Fruit fly (Drosophila melanogaster) whole organism, embryonic: ENCODE results near the gene eIF3i.

Source experiments
- ATbp ChIP-seq: fragments of 200-800 bp; sonication (Bioruptor generic); optimal IDR thresholded peaks from 2 replicates; lab custom pipeline; 2017; ENCODE audit warnings: missing biosample characterization, mild to moderate bottlenecking, missing genetic modification characterization, missing genetic modification reagents
- CG11398 ChIP-seq: fragments of 200-800 bp; sonication (Bioruptor generic); optimal IDR thresholded peaks from 2 replicates; lab custom pipeline; 2016; ENCODE audit warnings: missing biosample characterization, missing genetic modification characterization
- CG11560 ChIP-seq: fragments of 200-800 bp; sonication (Bioruptor generic); IDR thresholded peaks from 3 replicates; pipeline ENCODE4 v1.3.6; 2022; ENCODE audit warnings: missing biosample characterization, missing genetic modification characterization
- CG13894 ChIP-seq: fragments of 200-800 bp; sonication (Bioruptor generic); optimal IDR thresholded peaks from 3 replicates; lab custom pipeline; 2018; ENCODE audit warnings: missing biosample characterization, mild to moderate bottlenecking, missing genetic modification characterization, moderate library complexity
- CG14860 ChIP-seq: fragments of 200-800 bp; sonication (Bioruptor generic); IDR thresholded peaks from 3 replicates; pipeline ENCODE4 v1.3.6; 2022; ENCODE audit warnings: missing biosample characterization, missing genetic modification characterization; ENCODE audit not compliant: partially characterized antibody
- CG15073 ChIP-seq: fragments of 200-800 bp; sonication (Bioruptor generic); optimal IDR thresholded peaks from 2 replicates; lab custom pipeline; 2016; ENCODE audit warnings: missing biosample characterization, missing genetic modification characterization
- CG15479 ChIP-seq: fragments of 200-800 bp; sonication (Bioruptor generic); optimal IDR thresholded peaks from 3 replicates; lab custom pipeline; 2019; ENCODE audit warnings: missing biosample characterization, mild to moderate bottlenecking, missing genetic modification characterization, moderate library complexity
- CG16815 ChIP-seq: fragments of 200-800 bp; sonication (Bioruptor generic); optimal IDR thresholded peaks from 3 replicates; lab custom pipeline; 2017; ENCODE audit warnings: missing biosample characterization, mild to moderate bottlenecking, missing genetic modification characterization
- CG17385 ChIP-seq: fragments of 200-800 bp; sonication (Bioruptor generic); optimal IDR thresholded peaks from 3 replicates; lab custom pipeline; 2018; ENCODE audit warnings: missing biosample characterization, mild to moderate bottlenecking, missing genetic modification characterization
- CG18619 ChIP-seq: fragments of 200-800 bp; sonication (Bioruptor generic); optimal IDR thresholded peaks from 3 replicates; lab custom pipeline; 2017; ENCODE audit warnings: missing biosample characterization, mild to moderate bottlenecking, missing genetic modification characterization
- CG2202 ChIP-seq: fragments of 200-800 bp; sonication (Bioruptor generic); optimal IDR thresholded peaks from 2 replicates; lab custom pipeline; 2018; ENCODE audit warnings: missing biosample characterization, mild to moderate bottlenecking, missing genetic modification characterization
- CG33213 ChIP-seq: fragments of 200-800 bp; sonication (Bioruptor generic); optimal IDR thresholded peaks from 3 replicates; lab custom pipeline; 2016; ENCODE audit warnings: missing biosample characterization, missing genetic modification characterization
- CG4328 ChIP-seq: fragments of 200-800 bp; sonication (Bioruptor generic); optimal IDR thresholded peaks from 3 replicates; lab custom pipeline; 2017; ENCODE audit warnings: missing biosample characterization, missing genetic modification reagents, missing genetic modification characterization
- CG4360 ChIP-seq: fragments of 200-800 bp; sonication (Bioruptor generic); IDR thresholded peaks from 2 replicates; pipeline ENCODE4 v1.3.6; 2022; ENCODE audit warnings: missing biosample characterization, missing genetic modification characterization
- CG43689 ChIP-seq: fragments of 200-800 bp; sonication (Bioruptor generic); IDR thresholded peaks from 2 replicates; pipeline ENCODE4 v1.3.6; 2022; ENCODE audit warnings: missing biosample characterization, missing genetic modification characterization
- CG7357 ChIP-seq: fragments of 200-800 bp; sonication (Bioruptor generic); IDR thresholded peaks from 3 replicates; pipeline ENCODE4 v1.3.6; 2022; ENCODE audit warnings: missing biosample characterization, missing genetic modification characterization
- CG9437 ChIP-seq: fragments of 200-800 bp; sonication (Bioruptor generic); optimal IDR thresholded peaks from 2 replicates; lab custom pipeline; 2018; ENCODE audit warnings: missing biosample characterization, mild to moderate bottlenecking, missing genetic modification characterization
- CG9797 ChIP-seq: fragments of 200-800 bp; sonication (Bioruptor generic); optimal IDR thresholded peaks from 3 replicates; lab custom pipeline; 2018; ENCODE audit warnings: missing biosample characterization, mild to moderate bottlenecking, missing genetic modification characterization
- Camta ChIP-seq: fragments of 200-800 bp; sonication (Bioruptor generic); optimal IDR thresholded peaks from 2 replicates; lab custom pipeline; 2016; ENCODE audit warnings: missing biosample characterization, missing genetic modification characterization
- Dbx ChIP-seq: fragments of 200-800 bp; sonication (Bioruptor generic); IDR thresholded peaks from 3 replicates; pipeline ENCODE4 v1.3.6; 2022; ENCODE audit warnings: missing biosample characterization, missing genetic modification characterization
- Drgx ChIP-seq: fragments of 200-800 bp; sonication (Bioruptor generic); IDR thresholded peaks from 2 replicates; pipeline ENCODE4 v1.3.6; 2022; ENCODE audit warnings: missing biosample characterization, missing genetic modification characterization
- Elba2 ChIP-seq: fragments of 200-800 bp; sonication (Bioruptor generic); optimal IDR thresholded peaks from 3 replicates; lab custom pipeline; 2016; ENCODE audit warnings: missing biosample characterization, missing genetic modification characterization
- Fer1 ChIP-seq: fragments of 200-800 bp; sonication (Bioruptor generic); optimal IDR thresholded peaks from 2 replicates; lab custom pipeline; 2017; ENCODE audit warnings: missing biosample characterization, mild to moderate bottlenecking, missing genetic modification characterization
- HHEX ChIP-seq: fragments of 200-800 bp; sonication (Bioruptor generic); optimal IDR thresholded peaks from 3 replicates; lab custom pipeline; 2017; ENCODE audit warnings: missing biosample characterization, mild to moderate bottlenecking, missing genetic modification characterization, missing genetic modification reagents
- Hmr ChIP-seq: fragments of 200-800 bp; sonication (Bioruptor generic); optimal IDR thresholded peaks from 3 replicates; lab custom pipeline; 2017; ENCODE audit warnings: mild to moderate bottlenecking, missing biosample characterization, missing genetic modification reagents, missing genetic modification characterization
- Nf-YA ChIP-seq: fragments of 200-800 bp; sonication (Bioruptor generic); IDR thresholded peaks from 2 replicates; pipeline ENCODE4 v1.3.6; 2022; ENCODE audit warnings: missing biosample characterization, missing genetic modification characterization
- NfI ChIP-seq: fragments of 200-800 bp; sonication (Bioruptor generic); optimal IDR thresholded peaks from 3 replicates; lab custom pipeline; 2018; ENCODE audit warnings: missing biosample characterization, mild to moderate bottlenecking, missing genetic modification characterization, moderate library complexity
- Spps ChIP-seq: fragments of 200-800 bp; sonication (Bioruptor generic); optimal IDR thresholded peaks from 2 replicates; lab custom pipeline; 2018; ENCODE audit warnings: missing biosample characterization, mild to moderate bottlenecking, missing genetic modification characterization
- Ssrp ChIP-seq: fragments of 200-800 bp; sonication (Bioruptor generic); optimal IDR thresholded peaks from 2 replicates; lab custom pipeline; 2018; ENCODE audit warnings: missing biosample characterization, mild to moderate bottlenecking, missing genetic modification characterization, moderate library complexity
- Xbp1 ChIP-seq: fragments of 200-800 bp; sonication (Bioruptor generic); optimal IDR thresholded peaks from 3 replicates; lab custom pipeline; 2016; ENCODE audit warnings: missing biosample characterization, mild to moderate bottlenecking, missing genetic modification characterization
- abd-A ChIP-seq: fragments of 200-800 bp; sonication (Bioruptor generic); optimal IDR thresholded peaks from 3 replicates; lab custom pipeline; 2019; ENCODE audit warnings: missing biosample characterization, mild to moderate bottlenecking, missing genetic modification characterization, moderate library complexity
- ap ChIP-seq: fragments of 200-800 bp; sonication (Bioruptor generic); IDR thresholded peaks from 2 replicates; pipeline ENCODE4 v1.3.6; 2022; ENCODE audit warnings: missing biosample characterization, missing genetic modification characterization
- btn ChIP-seq: fragments of 200-800 bp; sonication (Bioruptor generic); optimal IDR thresholded peaks from 2 replicates; lab custom pipeline; 2016; ENCODE audit warnings: missing biosample characterization, missing genetic modification characterization
- chn ChIP-seq: fragments of 200-800 bp; sonication (Bioruptor generic); optimal IDR thresholded peaks from 2 replicates; lab custom pipeline; 2016; ENCODE audit warnings: missing biosample characterization, missing genetic modification characterization
- corto ChIP-seq: fragments of 200-800 bp; sonication (Bioruptor generic); optimal IDR thresholded peaks from 2 replicates; lab custom pipeline; 2016; ENCODE audit warnings: missing biosample characterization, mild to moderate bottlenecking, missing genetic modification characterization, moderate library complexity
- cwo ChIP-seq: fragments of 200-800 bp; sonication (Bioruptor generic); optimal IDR thresholded peaks from 3 replicates; lab custom pipeline; 2017; ENCODE audit warnings: missing biosample characterization, missing genetic modification characterization, mild to moderate bottlenecking, moderate library complexity, missing genetic modification reagents
- dmrt99B ChIP-seq: fragments of 200-800 bp; sonication (Bioruptor generic); optimal IDR thresholded peaks from 2 replicates; lab custom pipeline; 2018; ENCODE audit warnings: missing biosample characterization, mild to moderate bottlenecking, missing genetic modification characterization, moderate library complexity
- esg ChIP-seq: fragments of 200-800 bp; sonication (Bioruptor generic); conservative IDR thresholded peaks from 2 replicates; pipeline ENCODE4 v1.3.6; 2022; ENCODE audit warnings: missing biosample characterization, missing genetic modification characterization
- exex ChIP-seq: fragments of 200-800 bp; sonication (Bioruptor generic); optimal IDR thresholded peaks from 4 replicates; lab custom pipeline; 2018; ENCODE audit warnings: missing biosample characterization, mild to moderate bottlenecking, missing genetic modification characterization, moderate library complexity
- fd3F ChIP-seq: fragments of 200-800 bp; sonication (Bioruptor generic); optimal IDR thresholded peaks from 2 replicates; lab custom pipeline; 2018; ENCODE audit warnings: missing biosample characterization, mild to moderate bottlenecking, missing genetic modification characterization, moderate library complexity
- gcm ChIP-seq: fragments of 200-800 bp; sonication (Bioruptor generic); optimal IDR thresholded peaks from 2 replicates; lab custom pipeline; 2019; ENCODE audit warnings: missing biosample characterization, mild to moderate bottlenecking, missing genetic modification characterization, moderate library complexity
- gt ChIP-seq: fragments of 200-800 bp; sonication (Bioruptor generic); IDR thresholded peaks from 2 replicates; pipeline ENCODE4 v1.3.6; 2022; ENCODE audit warnings: missing biosample characterization, missing genetic modification characterization
- luna ChIP-seq: fragments of 200-800 bp; sonication (Bioruptor generic); optimal IDR thresholded peaks from 2 replicates; lab custom pipeline; 2016; ENCODE audit warnings: missing biosample characterization, missing genetic modification characterization
- nerfin-2 ChIP-seq: fragments of 200-800 bp; sonication (Bioruptor generic); IDR thresholded peaks from 2 replicates; pipeline ENCODE4 v1.3.6; 2022; ENCODE audit warnings: missing biosample characterization, missing genetic modification characterization; ENCODE audit not compliant: partially characterized antibody
- p53 ChIP-seq: fragments of 200-800 bp; sonication (Bioruptor generic); optimal IDR thresholded peaks from 2 replicates; lab custom pipeline; 2016; ENCODE audit warnings: missing biosample characterization, missing genetic modification characterization
- psq ChIP-seq: fragments of 200-800 bp; sonication (Bioruptor generic); optimal IDR thresholded peaks from 2 replicates; lab custom pipeline; 2017; ENCODE audit warnings: missing biosample characterization, missing genetic modification characterization
- so ChIP-seq: fragments of 200-800 bp; sonication (Bioruptor generic); IDR thresholded peaks from 3 replicates; pipeline ENCODE4 v1.3.6; 2022; ENCODE audit warnings: missing biosample characterization, missing genetic modification characterization
- tx ChIP-seq: fragments of 200-800 bp; sonication (Bioruptor generic); optimal IDR thresholded peaks from 2 replicates; lab custom pipeline; 2016; ENCODE audit warnings: missing biosample characterization, missing genetic modification characterization
- vfl ChIP-seq: fragments of 200-800 bp; sonication (Bioruptor generic); optimal IDR thresholded peaks from 2 replicates; lab custom pipeline; 2016; ENCODE audit warnings: missing biosample characterization, missing genetic modification characterization
- wor ChIP-seq: fragments of 200-800 bp; sonication (Bioruptor generic); IDR thresholded peaks from 2 replicates; pipeline ENCODE4 v1.3.6; 2022; ENCODE audit warnings: missing biosample characterization, missing genetic modification characterization

eIF3i gene

dm6 chr2L:4976988-4977551, 9.5 kb upstream of the eIF3i start, which contains the start of the genes Gmd and CG3792 (continued):
- TF ChIP-seq CG7357 (GFP tag; lab: Robert Waterston, UW): peak; percentile 90
- TF ChIP-seq corto (GFP tag; lab: Kevin White, UChicago): no peak
- TF ChIP-seq nerfin-2 (GFP tag; lab: Robert Waterston, UW): peak; percentile 92
- no peak for TF ChIP-seq ATbp
- TF ChIP-seq Xbp1 (GFP tag; lab: Kevin White, UChicago): peak; percentile 97
- TF ChIP-seq Hmr (GFP tag; lab: Kevin White, UChicago): peak; percentile 94
- peak; percentile 90 for TF ChIP-seq Elba2
- peak; percentile 73 for TF ChIP-seq CG2202 (tag; lab: Kevin White, UChicago)
- peak; percentile 92 for TF ChIP-seq CG11560
- TF ChIP-seq Nf-YA (GFP tag; lab: Robert Waterston, UW): peak; percentile 86
- peak; percentile 81 for TF ChIP-seq gcm (GFP tag; lab: Kevin White, UChicago)
- no peak for TF ChIP-seq dmrt99B
- TF ChIP-seq gt (GFP tag; lab: Robert Waterston, UW): peak; percentile 87
- TF ChIP-seq NfI (GFP tag; lab: Kevin White, UChicago): peak; percentile 95
- peak; percentile 86 for TF ChIP-seq p53 (GFP tag; lab: Kevin White, UChicago)
- peak; percentile 97 for TF ChIP-seq Dbx (GFP tag; lab: Robert Waterston, UW)
- TF ChIP-seq psq (GFP tag; lab: Kevin White, UChicago): peak; percentile 69
- TF ChIP-seq abd-A (tag; lab: Kevin White, UChicago): no peak
- peak; percentile 45 for TF ChIP-seq CG9797
- TF ChIP-seq fd3F (GFP tag; lab: Kevin White, UChicago): peak; percentile 94
- TF ChIP-seq CG15073: peak; percentile 58
- TF ChIP-seq CG33213: peak; percentile 86
- TF ChIP-seq btn: peak; percentile 68
- peak; percentile 95 for TF ChIP-seq ap (GFP tag; lab: Robert Waterston, UW)
- TF ChIP-seq esg (GFP tag; lab: Robert Waterston, UW): peak; percentile 95
- peak; percentile 72 for TF ChIP-seq exex (tag; lab: Kevin White, UChicago)
- TF ChIP-seq tx: peak; percentile 94
- TF ChIP-seq CG13894 (tag; lab: Kevin White, UChicago): peak; percentile 95
- TF ChIP-seq CG11398 (GFP tag; lab: Kevin White, UChicago): peak; percentile 88
- peak; percentile 93 for TF ChIP-seq vfl (GFP tag; lab: Kevin White, UChicago)
- TF ChIP-seq CG18619 (GFP tag; lab: Kevin White, UChicago): peak; percentile 93
- peak; percentile 92 for TF ChIP-seq CG14860 (GFP tag; lab: Robert Waterston, UW)
- peak; percentile 95 for TF ChIP-seq wor (GFP tag; lab: Robert Waterston, UW)
- peak; percentile 70 for TF ChIP-seq CG4360
- peak; percentile 85 for TF ChIP-seq CG17385 (GFP tag; lab: Kevin White, UChicago)
- peak; percentile 91 for TF ChIP-seq CG9437 (GFP tag; lab: Kevin White, UChicago)
- TF ChIP-seq HHEX (GFP tag; lab: Kevin White, UChicago): peak; percentile 94
- TF ChIP-seq chn (GFP tag; lab: Kevin White, UChicago): peak; percentile 96
- peak; percentile 93 for TF ChIP-seq CG16815
- peak; percentile 95 for TF ChIP-seq Drgx (GFP tag; lab: Robert Waterston, UW)
- TF ChIP-seq CG4328 (GFP tag; lab: Kevin White, UChicago): peak; percentile 95
- peak; percentile 86 for TF ChIP-seq luna
- peak; percentile 92 for TF ChIP-seq so (GFP tag; lab: Robert Waterston, UW)
- TF ChIP-seq CG43689 (GFP tag; lab: Robert Waterston, UW): peak; percentile 87
- peak; percentile 74 for TF ChIP-seq CG15479
- peak; percentile 95 for TF ChIP-seq Ssrp (tag; lab: Kevin White, UChicago)
- TF ChIP-seq Spps (tag; lab: Kevin White, UChicago): peak; percentile 93
- TF ChIP-seq Camta (GFP tag; lab: Kevin White, UChicago): peak; percentile 96
- TF ChIP-seq cwo: peak; percentile 93
- peak; percentile 96 for TF ChIP-seq Fer1 (GFP tag; lab: Kevin White, UChicago)
